Worm (Caenorhabditis elegans): Measurements from ENCODE around the gene lbp-4.

The lbp-4 gene

ce11 chrV:7863020-7863523, 42.7 kb downstream of the lbp-4 start, which contains the start of gene C37C3.10:
Gene C37C3.10 (minus strand): TSS chrV:7863070.
- TF ChIP-seq tbx-11 (GFP tag; IDR thresholded peaks at IDR 0.05) (no peak), ceh-36 (tag; optimal IDR thresholded peaks at IDR 0.05) (no peak), aly-1 (tag; optimal IDR thresholded peaks at IDR 0.05) (no peak), hmbx-1 (tag; optimal IDR thresholded peaks at IDR 0.05) (no peak), scrt-1 (GFP tag; IDR thresholded peaks at IDR 0.05) (no peak), flt-1 (GFP tag; IDR thresholded peaks at IDR 0.05) (no peak), tra-4 (tag; optimal IDR thresholded peaks at IDR 0.05) (no peak), hmg-4 (GFP tag; optimal IDR thresholded peaks at IDR 0.05) (no peak), ama-1 (optimal IDR thresholded peaks at IDR 0.05) (no peak), F13C5.2 (tag; optimal IDR thresholded peaks at IDR 0.05) (no peak), sea-1 (GFP tag; conservative IDR thresholded peaks at IDR 0.05) (no peak), ceh-13 (GFP tag; optimal IDR thresholded peaks at IDR 0.05) (no peak)

- TF ChIP-seq F13C5.2 (tag; optimal IDR thresholded peaks at IDR 0.05) (no peak), ets-7 (tag; optimal IDR thresholded peaks at IDR 0.05) (no peak), tbx-37 (GFP tag; conservative IDR thresholded peaks at IDR 0.05) (no peak), ama-1 (optimal IDR thresholded peaks at IDR 0.05) (no peak), B0310.2 (tag; optimal IDR thresholded peaks at IDR 0.05) (no peak), ceh-13 (GFP tag; optimal IDR thresholded peaks at IDR 0.05) (no peak), flt-1 (GFP tag; IDR thresholded peaks at IDR 0.05) (no peak), tra-4 (tag; optimal IDR thresholded peaks at IDR 0.05) (no peak), pes-1 (GFP tag; IDR thresholded peaks at IDR 0.05) (no peak), tbx-11 (GFP tag; IDR thresholded peaks at IDR 0.05) (no peak), hmg-4 (GFP tag; optimal IDR thresholded peaks at IDR 0.05) (no peak)
Measured at ce11 chrV:7864663-7865062, 44.3 kb downstream of the lbp-4 start, which contains the start of gene C37C3.11. Gene C37C3.11 (minus strand): TSS chrV:7864763.

- TF ChIP-seq ama-1 (optimal IDR thresholded peaks at IDR 0.05) = no peak
- TF ChIP-seq sea-1 (GFP tag; conservative IDR thresholded peaks at IDR 0.05) = no peak
- no peak for TF ChIP-seq F13C5.2 (tag; optimal IDR thresholded peaks at IDR 0.05)
- no peak for TF ChIP-seq hnd-1 (tag; optimal IDR thresholded peaks at IDR 0.05)
- TF ChIP-seq tbx-11 (GFP tag; IDR thresholded peaks at IDR 0.05) = no peak
- TF ChIP-seq scrt-1 (GFP tag; IDR thresholded peaks at IDR 0.05) = no peak
- no peak for TF ChIP-seq tbx-37 (GFP tag; conservative IDR thresholded peaks at IDR 0.05)
- TF ChIP-seq ceh-13 (GFP tag; optimal IDR thresholded peaks at IDR 0.05) = no peak
- no peak for TF ChIP-seq flt-1 (GFP tag; IDR thresholded peaks at IDR 0.05)
- TF ChIP-seq tra-4 (tag; optimal IDR thresholded peaks at IDR 0.05) = no peak
- TF ChIP-seq ets-7 (tag; optimal IDR thresholded peaks at IDR 0.05) = no peak
- no peak for TF ChIP-seq pes-1 (GFP tag; IDR thresholded peaks at IDR 0.05)
- TF ChIP-seq aly-1 (tag; optimal IDR thresholded peaks at IDR 0.05) = no peak
- TF ChIP-seq B0310.2 (tag; optimal IDR thresholded peaks at IDR 0.05) = no peak
- TF ChIP-seq hmbx-1 (tag; optimal IDR thresholded peaks at IDR 0.05) = no peak
- TF ChIP-seq hmg-4 (GFP tag; optimal IDR thresholded peaks at IDR 0.05) = no peak
- no peak for TF ChIP-seq ceh-36 (tag; optimal IDR thresholded peaks at IDR 0.05)
Measured at ce11 chrV:7870707-7871106, 50.3 kb downstream of the lbp-4 start, which contains the start of gene nipi-4. Gene nipi-4 (minus strand): TSS chrV:7870807.
